Fruit fly (Drosophila melanogaster) whole organism, embryonic: ENCODE data around the gene CG14431.

Experiments used
- Aef1 ChIP-seq: fragments of 200-800 bp; sonication (Bioruptor generic); IDR thresholded peaks from 3 replicates; pipeline ENCODE4 v1.3.6; 2022; ENCODE audit warnings: missing biosample characterization, missing genetic modification characterization
- Bteb2 ChIP-seq: fragments of 200-800 bp; sonication (Bioruptor generic); optimal IDR thresholded peaks from 2 replicates; lab custom pipeline; 2016; ENCODE audit warnings: missing biosample characterization, missing genetic modification characterization
- CG10147 ChIP-seq: fragments of 200-800 bp; sonication (Bioruptor generic); optimal IDR thresholded peaks from 2 replicates; lab custom pipeline; 2019; ENCODE audit warnings: missing biosample characterization, mild to moderate bottlenecking, missing genetic modification characterization, moderate library complexity
- CG11504 ChIP-seq: fragments of 200-800 bp; sonication (Bioruptor generic); optimal IDR thresholded peaks from 3 replicates; lab custom pipeline; 2019; ENCODE audit warnings: missing biosample characterization, mild to moderate bottlenecking, missing genetic modification characterization, moderate library complexity
- CG13624 ChIP-seq: fragments of 200-800 bp; sonication (Bioruptor generic); optimal IDR thresholded peaks from 2 replicates; lab custom pipeline; 2016; ENCODE audit warnings: missing biosample characterization, missing genetic modification characterization
- CG14014 ChIP-seq: fragments of 200-800 bp; sonication (Bioruptor generic); IDR thresholded peaks from 2 replicates; pipeline ENCODE4 v1.3.6; 2022; ENCODE audit warnings: missing biosample characterization, missing genetic modification characterization
- CG14710 ChIP-seq: fragments of 200-800 bp; sonication (Bioruptor generic); optimal IDR thresholded peaks from 3 replicates; lab custom pipeline; 2019; ENCODE audit warnings: missing biosample characterization, mild to moderate bottlenecking, missing genetic modification characterization, moderate library complexity
- CG15011 ChIP-seq: fragments of 200-800 bp; sonication (Bioruptor generic); optimal IDR thresholded peaks from 3 replicates; lab custom pipeline; 2018; ENCODE audit warnings: missing biosample characterization, mild to moderate bottlenecking, missing genetic modification characterization
- CG15696 ChIP-seq: fragments of 200-800 bp; sonication (Bioruptor generic); optimal IDR thresholded peaks from 2 replicates; lab custom pipeline; 2019; ENCODE audit warnings: missing biosample characterization, mild to moderate bottlenecking, missing genetic modification characterization, moderate library complexity
- CG1602 ChIP-seq: fragments of 200-800 bp; sonication (Bioruptor generic); optimal IDR thresholded peaks from 3 replicates; lab custom pipeline; 2016; ENCODE audit warnings: missing biosample characterization, missing genetic modification characterization
- CG1603 ChIP-seq: fragments of 200-800 bp; sonication (Bioruptor generic); optimal IDR thresholded peaks from 2 replicates; lab custom pipeline; 2019; ENCODE audit warnings: missing biosample characterization, mild to moderate bottlenecking, missing genetic modification characterization, moderate library complexity
- CG30431 ChIP-seq: fragments of 200-800 bp; sonication (Bioruptor generic); optimal IDR thresholded peaks from 2 replicates; lab custom pipeline; 2017; ENCODE audit warnings: missing biosample characterization, missing genetic modification characterization
- CG31224 ChIP-seq: fragments of 200-800 bp; sonication (Bioruptor generic); IDR thresholded peaks from 2 replicates; pipeline ENCODE4 v1.3.6; 2022; ENCODE audit warnings: missing biosample characterization, missing genetic modification characterization
- CG31441 ChIP-seq: fragments of 200-800 bp; sonication (Bioruptor generic); IDR thresholded peaks from 2 replicates; pipeline ENCODE4 v1.3.6; 2022; ENCODE audit warnings: missing biosample characterization, missing genetic modification characterization
- CG32767 ChIP-seq: fragments of 200-800 bp; sonication (Bioruptor generic); IDR thresholded peaks from 2 replicates; pipeline ENCODE4 v1.3.6; 2022; ENCODE audit warnings: missing biosample characterization, missing genetic modification characterization
- CG4328 ChIP-seq: fragments of 200-800 bp; sonication (Bioruptor generic); optimal IDR thresholded peaks from 3 replicates; lab custom pipeline; 2017; ENCODE audit warnings: missing biosample characterization, missing genetic modification reagents, missing genetic modification characterization
- CG7987 ChIP-seq: fragments of 200-800 bp; sonication (Bioruptor generic); optimal IDR thresholded peaks from 2 replicates; lab custom pipeline; 2018; ENCODE audit warnings: missing biosample characterization, mild to moderate bottlenecking, missing genetic modification characterization, moderate library complexity
- CG8478 ChIP-seq: fragments of >200 bp; optimal IDR thresholded peaks from 2 replicates; lab custom pipeline; 2018
- CkIIα-i1 ChIP-seq: fragments of 200-800 bp; sonication (Bioruptor generic); IDR thresholded peaks from 2 replicates; pipeline ENCODE4 v1.3.6; 2022; ENCODE audit warnings: missing biosample characterization, missing genetic modification characterization
- Dad ChIP-seq: fragments of 200-800 bp; sonication (Bioruptor generic); optimal IDR thresholded peaks from 3 replicates; lab custom pipeline; 2016; ENCODE audit warnings: missing biosample characterization, missing genetic modification characterization
- Dek ChIP-seq: fragments of 200-800 bp; sonication (Bioruptor generic); optimal IDR thresholded peaks from 3 replicates; lab custom pipeline; 2019; ENCODE audit warnings: missing biosample characterization, mild to moderate bottlenecking, missing genetic modification characterization, moderate library complexity
- H15 ChIP-seq: fragments of 200-800 bp; sonication (Bioruptor generic); IDR thresholded peaks from 3 replicates; pipeline ENCODE4 v1.3.6; 2022; ENCODE audit warnings: missing biosample characterization, missing genetic modification characterization
- HHEX ChIP-seq: fragments of 200-800 bp; sonication (Bioruptor generic); optimal IDR thresholded peaks from 3 replicates; lab custom pipeline; 2017; ENCODE audit warnings: missing biosample characterization, mild to moderate bottlenecking, missing genetic modification characterization, missing genetic modification reagents
- HLH54F ChIP-seq: fragments of 200-800 bp; sonication (Bioruptor generic); optimal IDR thresholded peaks from 3 replicates; lab custom pipeline; 2016; ENCODE audit warnings: missing biosample characterization, missing genetic modification characterization
- Hand ChIP-seq: fragments of 200-800 bp; sonication (Bioruptor generic); optimal IDR thresholded peaks from 2 replicates; lab custom pipeline; 2017; ENCODE audit warnings: mild to moderate bottlenecking, missing biosample characterization, missing genetic modification reagents, missing genetic modification characterization
- Max ChIP-seq: fragments of 200-800 bp; sonication (Bioruptor generic); optimal IDR thresholded peaks from 2 replicates; lab custom pipeline; 2016; ENCODE audit warnings: missing biosample characterization, mild to moderate bottlenecking, missing genetic modification characterization
- Rfx ChIP-seq: fragments of 200-800 bp; sonication (Bioruptor generic); IDR thresholded peaks from 2 replicates; pipeline ENCODE4 v1.3.6; 2022; ENCODE audit warnings: missing biosample characterization, missing genetic modification characterization
- Scr ChIP-seq: fragments of 200-800 bp; sonication (Bioruptor generic); IDR thresholded peaks from 2 replicates; pipeline ENCODE4 v1.3.6; 2022; ENCODE audit warnings: missing biosample characterization, missing genetic modification characterization; ENCODE audit not compliant: partially characterized antibody
- Spps ChIP-seq: fragments of 200-800 bp; sonication (Bioruptor generic); optimal IDR thresholded peaks from 2 replicates; lab custom pipeline; 2018; ENCODE audit warnings: missing biosample characterization, mild to moderate bottlenecking, missing genetic modification characterization
- az2 ChIP-seq: fragments of 200-800 bp; sonication (Bioruptor generic); optimal IDR thresholded peaks from 3 replicates; lab custom pipeline; 2016; ENCODE audit warnings: missing biosample characterization, missing genetic modification characterization
- cad ChIP-seq: fragments of >200 bp; optimal IDR thresholded peaks from 2 replicates; lab custom pipeline; 2017; ENCODE audit warnings: missing biosample characterization, missing genetic modification characterization
- chm ChIP-seq: fragments of 200-800 bp; sonication (Bioruptor generic); IDR thresholded peaks from 2 replicates; pipeline ENCODE4 v1.3.6; 2022; ENCODE audit warnings: missing biosample characterization, missing genetic modification characterization
- crol ChIP-seq: fragments of 200-800 bp; sonication (Bioruptor generic); IDR thresholded peaks from 2 replicates; pipeline ENCODE4 v1.3.6; 2022; ENCODE audit warnings: missing biosample characterization, missing genetic modification characterization
- disco-r ChIP-seq: fragments of 200-800 bp; sonication (Bioruptor generic); optimal IDR thresholded peaks from 2 replicates; lab custom pipeline; 2016; ENCODE audit warnings: missing biosample characterization, missing genetic modification characterization
- dpn ChIP-seq, 2 experiments: fragments of 200-800 bp; sonication (Bioruptor generic); optimal IDR thresholded peaks; 3 replicates each; lab custom pipeline; 2016; ENCODE audit warnings: missing biosample characterization in 2 of 2, missing genetic modification characterization in 2 of 2
- emc ChIP-seq: fragments of 200-800 bp; sonication (Bioruptor generic); optimal IDR thresholded peaks from 2 replicates; lab custom pipeline; 2016; ENCODE audit warnings: missing biosample characterization, missing genetic modification characterization
- fru ChIP-seq: fragments of >200 bp; optimal IDR thresholded peaks from 2 replicates; lab custom pipeline; 2017
- fu2 ChIP-seq: fragments of 200-800 bp; sonication (Bioruptor generic); optimal IDR thresholded peaks from 2 replicates; lab custom pipeline; 2016; ENCODE audit warnings: missing biosample characterization, missing genetic modification characterization
- ind ChIP-seq: fragments of 200-800 bp; sonication (Bioruptor generic); optimal IDR thresholded peaks from 3 replicates; lab custom pipeline; 2016; ENCODE audit warnings: missing biosample characterization, missing genetic modification characterization
- kah ChIP-seq: fragments of 200-800 bp; sonication (Bioruptor generic); optimal IDR thresholded peaks from 2 replicates; lab custom pipeline; 2018; ENCODE audit warnings: missing biosample characterization, mild to moderate bottlenecking, missing genetic modification characterization
- pan ChIP-seq, 4 experiments: fragments of >200 bp in 3 of 4; fragments of 200-800 bp in 1 of 4; sonication (Bioruptor generic) in 1 of 4; optimal IDR thresholded peaks in 3 of 4; IDR thresholded peaks in 1 of 4; 2 replicates each; pipeline versions ENCODE4 v1.3.6 to Lab custom; 2017 to 2022; ENCODE audit warnings: missing biosample characterization in 2 of 4, missing genetic modification characterization in 2 of 4, mixed read lengths in 1 of 4
- pho ChIP-seq: fragments of 200-800 bp; sonication (Bioruptor generic); optimal IDR thresholded peaks from 2 replicates; lab custom pipeline; 2016; ENCODE audit warnings: missing biosample characterization, missing genetic modification characterization
- row ChIP-seq: fragments of 200-800 bp; sonication (Bioruptor generic); IDR thresholded peaks from 3 replicates; pipeline ENCODE4 v1.3.6; 2022; ENCODE audit warnings: missing biosample characterization, missing genetic modification characterization
- schlank ChIP-seq: fragments of 200-800 bp; sonication (Bioruptor generic); optimal IDR thresholded peaks from 2 replicates; lab custom pipeline; 2018; ENCODE audit warnings: missing biosample characterization, mild to moderate bottlenecking, missing genetic modification characterization
- sens ChIP-seq: fragments of 200-800 bp; sonication (Bioruptor generic); peaks from one replicate; lab custom pipeline; 2016; ENCODE audit warnings: missing biosample characterization, missing genetic modification characterization
- sima ChIP-seq: fragments of 200-800 bp; sonication (Bioruptor generic); optimal IDR thresholded peaks from 2 replicates; lab custom pipeline; 2016; ENCODE audit warnings: missing biosample characterization, missing genetic modification characterization
- so ChIP-seq: fragments of 200-800 bp; sonication (Bioruptor generic); IDR thresholded peaks from 3 replicates; pipeline ENCODE4 v1.3.6; 2022; ENCODE audit warnings: missing biosample characterization, missing genetic modification characterization
- unc-4 ChIP-seq: fragments of 200-800 bp; sonication (Bioruptor generic); IDR thresholded peaks from 2 replicates; pipeline ENCODE4 v1.3.6; 2022; ENCODE audit warnings: missing biosample characterization, missing genetic modification characterization; ENCODE audit not compliant: partially characterized antibody
- usp ChIP-seq: fragments of >200 bp; optimal IDR thresholded peaks from 2 replicates; lab custom pipeline; 2017; ENCODE audit warnings: missing biosample characterization, missing genetic modification characterization
- wek ChIP-seq: fragments of 200-800 bp; sonication (Bioruptor generic); optimal IDR thresholded peaks from 3 replicates; lab custom pipeline; 2018; ENCODE audit warnings: missing biosample characterization, mild to moderate bottlenecking, missing genetic modification characterization, moderate library complexity
- z ChIP-seq: fragments of 200-800 bp; sonication (Bioruptor generic); IDR thresholded peaks from 3 replicates; pipeline ENCODE4 v1.3.6; 2022; ENCODE audit warnings: missing biosample characterization, missing genetic modification characterization

Gene CG14431

dm6 chrX:6863289-6863938 lies 44.7 kb upstream of the CG14431 start, which contains the start of gene CG43736:
Gene CG43736 (plus strand): TSS chrX:6863888.
- TF ChIP-seq CkIIα-i1 (GFP tag; lab: Robert Waterston, UW): 0 out of 2 replicates have a peak, but pooled peaks have one; percentile 23
- peak; percentile 80 for TF ChIP-seq CG31224
- peak; percentile 98 for TF ChIP-seq CG10147 (GFP tag; lab: Kevin White, UChicago)
- peak; percentile 92 for TF ChIP-seq Rfx (GFP tag; lab: Robert Waterston, UW)
- TF ChIP-seq Hand (GFP tag; lab: Kevin White, UChicago): peak; percentile 95
- peak; percentile 91 for TF ChIP-seq schlank (tag; lab: Kevin White, UChicago)
- peak; percentile 77 for TF ChIP-seq H15
- TF ChIP-seq pho (GFP tag; lab: Kevin White, UChicago): peak; percentile 93
- TF ChIP-seq HHEX: peak; percentile 96
- TF ChIP-seq emc (GFP tag; lab: Kevin White, UChicago): peak; percentile 87
- TF ChIP-seq disco-r (GFP tag; lab: Kevin White, UChicago): peak; percentile 87
- peak; percentile 82 for TF ChIP-seq CG32767 (GFP tag; lab: Robert Waterston, UW)
- TF ChIP-seq az2: peak; percentile 94
- TF ChIP-seq pan (optimal IDR thresholded peaks at IDR 0.05; lab: Kevin White, UChicago): no peak
- peak in 1 of 2 experiments; percentile 90 for TF ChIP-seq pan (GFP tag; optimal IDR thresholded peaks at IDR 0.05 in 1 of 2, IDR thresholded peaks at IDR 0.05 in 1 of 2)
- peak; percentile 92 for TF ChIP-seq HLH54F (GFP tag; lab: Kevin White, UChicago)
- peak; percentile 45 for TF ChIP-seq sima
- no peak for TF ChIP-seq CG8478 (lab: Kevin White, UChicago)
- TF ChIP-seq fru (lab: Kevin White, UChicago): no peak
- TF ChIP-seq so (GFP tag; lab: Robert Waterston, UW): peak; percentile 84
- TF ChIP-seq CG7987 (GFP tag; lab: Kevin White, UChicago): peak; percentile 85
- no peak for TF ChIP-seq Scr (GFP tag; lab: Robert Waterston, UW)
- peak; percentile 98 for TF ChIP-seq CG11504 (tag; lab: Kevin White, UChicago)
- peak; percentile 94 for TF ChIP-seq Dek
- peak; percentile 87 for TF ChIP-seq Aef1
- peak; percentile 92 for TF ChIP-seq CG15696
- no peak for TF ChIP-seq cad (GFP tag; lab: Kevin White, UChicago)
- TF ChIP-seq CG30431 (GFP tag; lab: Kevin White, UChicago): peak; percentile 90
- peak; percentile 87 for TF ChIP-seq CG13624 (GFP tag; lab: Kevin White, UChicago)
- peak; percentile 95 for TF ChIP-seq CG15011 (GFP tag; lab: Kevin White, UChicago)
- TF ChIP-seq Bteb2 (GFP tag; lab: Kevin White, UChicago): peak; percentile 92
- peak; percentile 88 for TF ChIP-seq Spps (tag; lab: Kevin White, UChicago)
- TF ChIP-seq CG1603 (tag; lab: Kevin White, UChicago): peak; percentile 92
- peak; percentile 87 for TF ChIP-seq row (GFP tag; lab: Robert Waterston, UW)
- peak; percentile 78 for TF ChIP-seq wek
- peak; percentile 97 for TF ChIP-seq ind (GFP tag; lab: Kevin White, UChicago)
- TF ChIP-seq z (GFP tag; lab: Robert Waterston, UW): no peak
- TF ChIP-seq Max (GFP tag; lab: Kevin White, UChicago): peak; percentile 92
- TF ChIP-seq CG1602 (GFP tag; lab: Kevin White, UChicago): peak; percentile 90
- TF ChIP-seq chm (GFP tag; lab: Robert Waterston, UW): peak; percentile 13; the same call in 1 of the 2 replicates
- no peak for TF ChIP-seq unc-4 (GFP tag; lab: Robert Waterston, UW)
- TF ChIP-seq CG31441: peak; percentile 99
- TF ChIP-seq crol: no peak
- peak; percentile 88 for TF ChIP-seq Dad (GFP tag; lab: Kevin White, UChicago)
- peak; percentile 88 for TF ChIP-seq CG14014
- TF ChIP-seq usp: no peak
- TF ChIP-seq fu2 (GFP tag; lab: Kevin White, UChicago): peak; percentile 89
- TF ChIP-seq sens (GFP tag; lab: Kevin White, UChicago): peak; percentile 99
- peak; percentile 94 for TF ChIP-seq dpn (GFP tag; optimal IDR thresholded peaks at IDR 0.05; lab: Kevin White, UChicago)
- peak; percentile 94 for TF ChIP-seq CG4328 (GFP tag; lab: Kevin White, UChicago)
- TF ChIP-seq CG14710 (tag; lab: Kevin White, UChicago): peak; percentile 96
- TF ChIP-seq kah (GFP tag; lab: Kevin White, UChicago): peak; percentile 93
